Fruit fly (Drosophila melanogaster) whole organism, wandering third instar larva: Measurements from ENCODE around the gene Enoph.

Source experiments
- Abd-B ChIP-seq: fragments of >200 bp; optimal IDR thresholded peaks from 2 replicates; lab custom pipeline; 2017; ENCODE audit warnings: missing biosample characterization, missing genetic modification characterization
- brk ChIP-seq: fragments of 200-800 bp; sonication (Bioruptor generic); optimal IDR thresholded peaks from 2 replicates; lab custom pipeline; 2016; ENCODE audit warnings: missing biosample characterization, mild to moderate bottlenecking, missing genetic modification characterization
- lola ChIP-seq: fragments of >200 bp; optimal IDR thresholded peaks from 2 replicates; lab custom pipeline; 2017; ENCODE audit warnings: missing biosample characterization, missing genetic modification characterization
- pan ChIP-seq: fragments of >200 bp; optimal IDR thresholded peaks from 2 replicates; lab custom pipeline; 2017
- tai ChIP-seq: sonication (Bioruptor generic); optimal IDR thresholded peaks from 2 replicates; lab custom pipeline; 2016; ENCODE audit warnings: missing biosample characterization, missing genetic modification characterization

dm6 chr3R:5212759-5213053 lies 43.8 kb downstream of the Enoph start:
- TF ChIP-seq brk (GFP tag; lab: Kevin White, UChicago), result no peak
- TF ChIP-seq lola (GFP tag; lab: Kevin White, UChicago), result no peak
- no peak for TF ChIP-seq pan (lab: Kevin White, UChicago)
- no peak for TF ChIP-seq Abd-B (GFP tag; lab: Kevin White, UChicago)
- no peak for TF ChIP-seq tai (GFP tag; lab: Kevin White, UChicago)
